Fruit fly (Drosophila melanogaster): Measurements from ENCODE around the gene CG10298.

Gene CG10298

DNA sequence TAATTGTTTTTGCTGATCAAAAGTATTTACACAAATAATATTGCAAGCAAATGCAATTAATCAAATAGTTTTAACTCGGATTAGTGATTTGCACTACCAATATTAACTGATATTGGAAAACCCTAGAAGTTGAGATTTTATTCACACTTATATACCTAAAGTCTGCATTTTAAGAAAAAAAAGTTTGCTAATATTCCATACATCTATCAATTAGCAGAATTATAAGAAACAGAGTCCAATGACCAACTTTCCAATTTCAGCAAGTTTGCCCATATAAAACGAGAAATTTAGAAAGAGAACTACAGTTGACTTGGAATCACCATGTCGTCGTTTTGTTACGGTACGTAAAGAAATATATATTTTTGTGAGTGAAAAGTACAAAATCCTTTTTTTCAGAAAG is 36.2 kb upstream of the CG10298 start, which contains the start of gene CG46026:
Gene CG46026, plus strand, starts transcription at position 301 of the 400 bp plus-strand sequence.
- TF ChIP-seq N (GFP tag; optimal IDR thresholded peaks at IDR 0.05) (no peak), Hr83 (GFP tag; optimal IDR thresholded peaks at IDR 0.05; ENCODE audit: poor library complexity, severe bottlenecking) (no peak), Dfd (GFP tag; optimal IDR thresholded peaks at IDR 0.05) (no peak), woc (GFP tag; optimal IDR thresholded peaks at IDR 0.05) (no peak), GATAd (GFP tag; optimal IDR thresholded peaks at IDR 0.05) (no peak), HLH106 (tag; optimal IDR thresholded peaks at IDR 0.05) (no peak), Vsx2 (GFP tag; optimal IDR thresholded peaks at IDR 0.05; ENCODE audit: partially characterized antibody) (no peak), Jra (GFP tag; optimal IDR thresholded peaks at IDR 0.05) (no peak), Sp1 (GFP tag; optimal IDR thresholded peaks at IDR 0.05) (no peak)

DNA sequence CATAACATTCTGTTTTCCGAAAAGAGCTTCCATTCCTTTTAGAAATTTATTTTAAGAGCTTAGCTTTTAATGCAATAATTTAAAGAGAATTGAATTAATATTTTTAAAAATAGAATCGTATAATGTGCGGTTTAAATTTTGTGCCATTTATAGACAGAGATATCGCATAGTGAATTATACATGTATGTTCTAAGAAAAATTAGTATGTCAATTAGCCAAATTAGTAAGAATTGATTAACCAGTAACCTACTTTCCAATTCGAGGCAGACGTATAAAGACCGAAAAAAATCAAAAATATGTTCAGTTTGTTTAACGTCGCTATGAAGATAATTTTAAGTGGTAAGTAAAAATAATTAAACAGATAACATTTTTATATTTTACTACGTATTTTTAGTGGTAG is 33.1 kb upstream of the CG10298 start, which contains the start of gene CG31560:
Gene CG31560, plus strand, starts transcription at position 301 of the 400 bp plus-strand sequence.
- TF ChIP-seq Myc (optimal IDR thresholded peaks at IDR 0.05) (no peak), Hr78 (GFP tag; optimal IDR thresholded peaks at IDR 0.05) (no peak), dmrt93B (GFP tag; optimal IDR thresholded peaks at IDR 0.05) (no peak), N (GFP tag; optimal IDR thresholded peaks at IDR 0.05) (no peak), OdsH (GFP tag; optimal IDR thresholded peaks at IDR 0.05) (no peak), Dif (GFP tag; optimal IDR thresholded peaks at IDR 0.05; ENCODE audit: partially characterized antibody) (no peak)

DNA sequence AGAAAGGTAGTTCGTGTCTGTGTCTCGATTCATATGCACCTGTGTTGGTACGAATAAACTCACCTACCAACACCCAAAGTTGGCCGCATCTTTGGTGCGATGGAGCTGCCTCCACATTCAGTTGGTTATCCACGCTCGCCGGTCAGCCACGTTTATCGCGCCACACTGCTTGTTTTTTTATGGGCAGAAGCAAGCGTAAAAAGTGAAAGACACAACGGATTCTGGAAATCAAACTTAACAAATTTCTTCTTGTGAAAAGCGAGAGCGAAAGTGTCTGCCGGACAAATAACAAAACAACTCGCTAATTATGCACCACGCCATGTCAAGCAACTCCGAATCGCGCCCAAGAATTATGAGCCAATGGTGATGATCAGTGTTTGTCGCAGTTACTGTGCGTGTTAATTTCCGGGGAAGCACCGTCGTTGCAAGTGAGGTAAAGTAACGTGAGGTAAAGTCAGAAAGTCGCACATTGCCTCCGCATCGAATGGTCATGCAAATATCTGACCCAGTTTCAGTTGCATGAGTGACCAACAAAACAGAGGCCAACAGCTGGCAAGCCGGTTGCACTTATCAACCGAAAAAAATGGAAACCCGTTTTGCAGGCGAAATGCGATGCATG is 31.1 kb upstream of the CG10298 start, which contains the start of gene Osi17:
Gene Osi17, plus strand, starts transcription at position 132 of the 619 bp plus-strand sequence.
- no peak for TF ChIP-seq Jra (GFP tag; optimal IDR thresholded peaks at IDR 0.05)
- no peak for TF ChIP-seq dmrt93B (GFP tag; optimal IDR thresholded peaks at IDR 0.05)
- no peak for TF ChIP-seq Abd-B (GFP tag; optimal IDR thresholded peaks at IDR 0.05)
- peak; percentile 16 for TF ChIP-seq fru (GFP tag; optimal IDR thresholded peaks at IDR 0.05)
- TF ChIP-seq Dfd (GFP tag; optimal IDR thresholded peaks at IDR 0.05) = no peak
- TF ChIP-seq br (GFP tag; optimal IDR thresholded peaks at IDR 0.05) = no peak
- no peak for TF ChIP-seq lola (GFP tag; optimal IDR thresholded peaks at IDR 0.05)

DNA sequence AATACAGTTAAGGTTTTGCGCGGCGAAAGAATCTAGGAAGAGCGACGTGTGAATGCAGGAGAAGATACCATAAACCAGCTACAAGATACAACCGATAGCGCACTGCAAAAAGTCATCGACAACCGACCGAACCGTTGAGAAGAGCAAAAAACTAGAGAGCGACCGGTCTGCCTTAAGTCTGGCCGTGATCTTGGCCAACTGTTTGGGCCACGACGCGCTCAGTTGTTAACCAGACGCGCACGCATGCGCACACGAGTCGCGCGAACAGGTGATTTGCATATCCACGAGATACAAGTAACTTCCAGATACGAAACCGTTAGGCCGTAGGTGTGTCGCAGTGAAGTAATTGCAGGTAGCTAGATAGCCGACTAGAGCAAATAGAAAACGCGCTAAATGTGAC is 27.7 kb upstream of the CG10298 start:
- no peak for TF ChIP-seq dl (GFP tag; optimal IDR thresholded peaks at IDR 0.05; ENCODE audit: insufficient read depth in 1 of 2, partially characterized antibody in 2 of 2)
- no peak for TF ChIP-seq HLH106 (tag; optimal IDR thresholded peaks at IDR 0.05)
- TF ChIP-seq tai (GFP tag; optimal IDR thresholded peaks at IDR 0.05) = no peak
- TF ChIP-seq Rel (GFP tag; optimal IDR thresholded peaks at IDR 0.05) = no peak
- TF ChIP-seq Rel (tag; optimal IDR thresholded peaks at IDR 0.05) = no peak
- no peak for TF ChIP-seq fru (GFP tag; optimal IDR thresholded peaks at IDR 0.05)
- TF ChIP-seq rgr (GFP tag; optimal IDR thresholded peaks at IDR 0.05) = no peak
- no peak for TF ChIP-seq woc (GFP tag; optimal IDR thresholded peaks at IDR 0.05)
- TF ChIP-seq dsf (GFP tag; optimal IDR thresholded peaks at IDR 0.05; ENCODE audit: borderline replicate concordance) = no peak
- TF ChIP-seq CG32264 (GFP tag; optimal IDR thresholded peaks at IDR 0.05) = no peak
- TF ChIP-seq jim (GFP tag; optimal IDR thresholded peaks at IDR 0.05) = no peak
- TF ChIP-seq Jra (GFP tag; optimal IDR thresholded peaks at IDR 0.05) = no peak
- TF ChIP-seq pan (optimal IDR thresholded peaks at IDR 0.05) = no peak
- no peak for TF ChIP-seq Sp1 (GFP tag; optimal IDR thresholded peaks at IDR 0.05)
- TF ChIP-seq OdsH (GFP tag; optimal IDR thresholded peaks at IDR 0.05) = no peak
- no peak for TF ChIP-seq br (GFP tag; optimal IDR thresholded peaks at IDR 0.05)
- TF ChIP-seq CG9705 (GFP tag; optimal IDR thresholded peaks at IDR 0.05) = no peak
- no peak for TF ChIP-seq psq (GFP tag; optimal IDR thresholded peaks at IDR 0.05)
- TF ChIP-seq ey (GFP tag; optimal IDR thresholded peaks at IDR 0.05) = no peak
- TF ChIP-seq Hnf4 (GFP tag; optimal IDR thresholded peaks at IDR 0.05) = no peak
- no peak for TF ChIP-seq usp (GFP tag; optimal IDR thresholded peaks at IDR 0.05)

DNA sequence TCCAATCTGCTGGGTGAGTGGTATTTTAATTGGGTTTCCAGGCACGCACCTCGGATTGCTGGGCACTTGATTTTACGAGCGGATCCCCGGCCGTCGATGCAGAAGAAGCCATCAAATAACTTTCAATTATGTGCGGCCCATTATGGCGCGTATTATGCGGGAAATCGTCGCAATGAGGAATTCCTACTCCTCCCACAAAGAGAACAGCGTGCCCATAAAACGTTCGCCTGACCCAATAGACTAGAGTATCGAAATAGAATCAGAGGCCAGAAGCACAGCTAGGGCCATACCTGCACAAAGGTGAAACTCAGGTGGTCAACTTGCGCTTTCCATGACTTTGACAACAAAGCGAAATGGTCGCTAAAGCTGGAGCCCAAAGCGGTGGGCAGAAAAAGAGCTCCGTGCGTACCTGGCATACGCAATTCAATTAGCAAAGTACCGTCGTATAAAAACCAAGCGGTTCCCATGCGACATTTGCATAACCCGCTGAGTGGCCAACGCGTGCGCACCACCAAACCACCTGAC is 13.0 kb upstream of the CG10298 start, which contains the start of gene Osi18:
Gene Osi18, plus strand, starts transcription at position 475 of the 525 bp plus-strand sequence.
- no peak for TF ChIP-seq h (GFP tag; optimal IDR thresholded peaks at IDR 0.05)
- TF ChIP-seq sv (GFP tag; optimal IDR thresholded peaks at IDR 0.05) = no peak
- TF ChIP-seq psq (GFP tag; optimal IDR thresholded peaks at IDR 0.05) = no peak
- no peak for TF ChIP-seq Hr78 (GFP tag; optimal IDR thresholded peaks at IDR 0.05)
- TF ChIP-seq dl (GFP tag; optimal IDR thresholded peaks at IDR 0.05; ENCODE audit: insufficient read depth in 1 of 2, partially characterized antibody in 2 of 2) = no peak
- no peak for TF ChIP-seq Vsx2 (GFP tag; optimal IDR thresholded peaks at IDR 0.05; ENCODE audit: partially characterized antibody)
- TF ChIP-seq tai (GFP tag; optimal IDR thresholded peaks at IDR 0.05) = no peak
- TF ChIP-seq OdsH (GFP tag; optimal IDR thresholded peaks at IDR 0.05) = no peak
- no peak for TF ChIP-seq Rel (GFP tag; optimal IDR thresholded peaks at IDR 0.05)
- no peak for TF ChIP-seq Rel (tag; optimal IDR thresholded peaks at IDR 0.05)
- TF ChIP-seq GATAd (GFP tag; optimal IDR thresholded peaks at IDR 0.05) = no peak
- no peak for TF ChIP-seq Hr83 (GFP tag; optimal IDR thresholded peaks at IDR 0.05; ENCODE audit: poor library complexity, severe bottlenecking)
- no peak for TF ChIP-seq CG9705 (GFP tag; optimal IDR thresholded peaks at IDR 0.05)
- no peak for TF ChIP-seq HLH106 (tag; optimal IDR thresholded peaks at IDR 0.05)
